Worm (Caenorhabditis elegans): ENCODE data around the gene C09E8.6.

C09E8.6 gene

ce11 chrII:572010-572409 lies 15.7 kb downstream of the C09E8.6 start, which contains the start of gene mlt-8:
TSS of gene mlt-8 (minus strand) at chrII:572110.
- TF ChIP-seq nhr-23 (tag; optimal IDR thresholded peaks at IDR 0.05), result no peak
- TF ChIP-seq ZK546.5 (tag; optimal IDR thresholded peaks at IDR 0.05), result no peak
- no peak for TF ChIP-seq nhr-12 (tag; optimal IDR thresholded peaks at IDR 0.05)
- no peak for TF ChIP-seq gmeb-1 (tag; optimal IDR thresholded peaks at IDR 0.05)
- TF ChIP-seq mab-5 (tag; optimal IDR thresholded peaks at IDR 0.05), result no peak
- TF ChIP-seq mdl-1 (tag; optimal IDR thresholded peaks at IDR 0.05), result no peak
- no peak for TF ChIP-seq sem-4 (tag; optimal IDR thresholded peaks at IDR 0.05)
- no peak for TF ChIP-seq elt-3 (tag; optimal IDR thresholded peaks at IDR 0.05)
- TF ChIP-seq C34F6.9 (tag; optimal IDR thresholded peaks at IDR 0.05), result no peak
- no peak for TF ChIP-seq nhr-6 (tag; optimal IDR thresholded peaks at IDR 0.05)
- no peak for TF ChIP-seq lin-11 (tag; optimal IDR thresholded peaks at IDR 0.05)
- no peak for TF ChIP-seq nhr-21 (tag; optimal IDR thresholded peaks at IDR 0.05)
- TF ChIP-seq lin-13 (GFP tag; optimal IDR thresholded peaks at IDR 0.05), result no peak
- no peak for TF ChIP-seq ceh-16 (tag; optimal IDR thresholded peaks at IDR 0.05)
- no peak for TF ChIP-seq nhr-11 (tag; optimal IDR thresholded peaks at IDR 0.05)
- no peak for TF ChIP-seq elt-1 (tag; optimal IDR thresholded peaks at IDR 0.05)
- TF ChIP-seq blmp-1 (tag; optimal IDR thresholded peaks at IDR 0.05; ENCODE audit: insufficient read depth), result no peak

- TF ChIP-seq nhr-11 (tag; optimal IDR thresholded peaks at IDR 0.05), result no peak
- TF ChIP-seq lin-11 (tag; optimal IDR thresholded peaks at IDR 0.05), result no peak
- no peak for TF ChIP-seq elt-3 (tag; optimal IDR thresholded peaks at IDR 0.05)
- TF ChIP-seq ztf-11 (tag; optimal IDR thresholded peaks at IDR 0.05), result no peak
- TF ChIP-seq fos-1 (tag; optimal IDR thresholded peaks at IDR 0.05), result no peak
- no peak for TF ChIP-seq sma-3 (GFP tag; optimal IDR thresholded peaks at IDR 0.05)
- TF ChIP-seq ZK546.5 (tag; optimal IDR thresholded peaks at IDR 0.05), result no peak
- TF ChIP-seq C34F6.9 (tag; optimal IDR thresholded peaks at IDR 0.05), result no peak
- TF ChIP-seq peb-1 (tag; optimal IDR thresholded peaks at IDR 0.05), result no peak
- TF ChIP-seq unc-62 (GFP tag; optimal IDR thresholded peaks at IDR 0.05), result no peak
- TF ChIP-seq lin-39 (tag; optimal IDR thresholded peaks at IDR 0.05), result no peak
- no peak for TF ChIP-seq nhr-12 (tag; optimal IDR thresholded peaks at IDR 0.05)
Observed at ce11 chrII:574064-574463, 17.8 kb downstream of the C09E8.6 start.

ce11 chrII:577632-578031 lies 21.3 kb downstream of the C09E8.6 start, which contains the start of gene W08F4.7:
TSS of gene W08F4.7 (minus strand) at chrII:577732.
- TF ChIP-seq aly-2 (tag; optimal IDR thresholded peaks at IDR 0.05) (no peak), sma-3 (GFP tag; optimal IDR thresholded peaks at IDR 0.05) (no peak), unc-39 (tag; optimal IDR thresholded peaks at IDR 0.05) (no peak), nhr-237 (tag; optimal IDR thresholded peaks at IDR 0.05) (no peak), dmd-4 (tag; optimal IDR thresholded peaks at IDR 0.05) (no peak), ztf-1 (GFP tag; conservative IDR thresholded peaks at IDR 0.05) (no peak)

ce11 chrII:578803-579202 lies 22.5 kb downstream of the C09E8.6 start:
- TF ChIP-seq gmeb-1 (tag; optimal IDR thresholded peaks at IDR 0.05), result no peak
- no peak for TF ChIP-seq snpc-4 (tag; optimal IDR thresholded peaks at IDR 0.05)
- no peak for TF ChIP-seq lin-13 (GFP tag; optimal IDR thresholded peaks at IDR 0.05)
- TF ChIP-seq aly-2 (tag; optimal IDR thresholded peaks at IDR 0.05), result no peak
- TF ChIP-seq nhr-129 (tag; optimal IDR thresholded peaks at IDR 0.05), result no peak
- no peak for TF ChIP-seq sma-3 (GFP tag; optimal IDR thresholded peaks at IDR 0.05)
- no peak for TF ChIP-seq ztf-1 (GFP tag; conservative IDR thresholded peaks at IDR 0.05)
- no peak for TF ChIP-seq lin-11 (tag; optimal IDR thresholded peaks at IDR 0.05)

- TF ChIP-seq nhr-129 (tag; optimal IDR thresholded peaks at IDR 0.05) (peak; percentile 14), nhr-6 (tag; optimal IDR thresholded peaks at IDR 0.05) (no peak), blmp-1 (tag; optimal IDR thresholded peaks at IDR 0.05; ENCODE audit: insufficient read depth) (no peak), unc-55 (GFP tag; optimal IDR thresholded peaks at IDR 0.05) (peak; percentile 20), gmeb-1 (tag; optimal IDR thresholded peaks at IDR 0.05) (peak; percentile 23), lsy-2 (tag; optimal IDR thresholded peaks at IDR 0.05) (peak in 1 of 2 experiments; percentile 10), C34F6.9 (tag; optimal IDR thresholded peaks at IDR 0.05) (peak; percentile 19)
Observed at ce11 chrII:580189-580643, 23.9 kb downstream of the C09E8.6 start, which contains the start of the genes cdc-37 and W08F4.3. TSS of gene cdc-37 (minus strand) at chrII:580593. TSS of gene W08F4.3 (plus strand) at chrII:580602.

ce11 chrII:581983-582382 lies 25.7 kb downstream of the C09E8.6 start:
- TF ChIP-seq nhr-12 (tag; optimal IDR thresholded peaks at IDR 0.05), result no peak
- no peak for TF ChIP-seq gmeb-1 (tag; optimal IDR thresholded peaks at IDR 0.05)
- no peak for TF ChIP-seq nhr-23 (tag; optimal IDR thresholded peaks at IDR 0.05)
- TF ChIP-seq zag-1 (tag; optimal IDR thresholded peaks at IDR 0.05), result no peak
- TF ChIP-seq lin-11 (tag; optimal IDR thresholded peaks at IDR 0.05), result no peak
- no peak for TF ChIP-seq aly-2 (tag; optimal IDR thresholded peaks at IDR 0.05)
- no peak for TF ChIP-seq sem-4 (tag; optimal IDR thresholded peaks at IDR 0.05)
- TF ChIP-seq lin-13 (GFP tag; optimal IDR thresholded peaks at IDR 0.05), result no peak
- TF ChIP-seq fos-1 (tag; optimal IDR thresholded peaks at IDR 0.05), result no peak
- no peak for TF ChIP-seq lsy-2 (tag; optimal IDR thresholded peaks at IDR 0.05)
- no peak for TF ChIP-seq blmp-1 (tag; optimal IDR thresholded peaks at IDR 0.05; ENCODE audit: insufficient read depth)
- TF ChIP-seq unc-39 (tag; optimal IDR thresholded peaks at IDR 0.05), result no peak
- TF ChIP-seq egl-27 (tag; optimal IDR thresholded peaks at IDR 0.05), result no peak
- TF ChIP-seq nhr-21 (tag; optimal IDR thresholded peaks at IDR 0.05), result no peak
